Fruit fly (Drosophila melanogaster) whole organism, prepupa: ENCODE data around the gene CG14853.

Source experiments
- CG10631 ChIP-seq: fragments of 200-800 bp; sonication (Bioruptor generic); optimal IDR thresholded peaks from 2 replicates; lab custom pipeline; 2016; ENCODE audit warnings: missing biosample characterization, missing genetic modification characterization
- CG10669 ChIP-seq: fragments of 200-800 bp; sonication (Bioruptor generic); optimal IDR thresholded peaks from 3 replicates; lab custom pipeline; 2018; ENCODE audit warnings: missing biosample characterization, mild to moderate bottlenecking, missing genetic modification characterization, moderate library complexity
- CG11762 ChIP-seq: fragments of 200-800 bp; sonication (Bioruptor generic); optimal IDR thresholded peaks from 3 replicates; lab custom pipeline; 2016; ENCODE audit warnings: missing biosample characterization, missing genetic modification characterization; ENCODE audit not compliant: insufficient read depth
- CG11902 ChIP-seq: fragments of 200-800 bp; sonication (Bioruptor generic); optimal IDR thresholded peaks from 3 replicates; lab custom pipeline; 2016; ENCODE audit warnings: missing biosample characterization, missing genetic modification characterization
- CG15336 ChIP-seq: fragments of 200-800 bp; sonication (Bioruptor generic); IDR thresholded peaks from 2 replicates; pipeline ENCODE4 v1.3.6; 2022; ENCODE audit warnings: missing biosample characterization, missing genetic modification characterization
- CG16779 ChIP-seq: fragments of 200-800 bp; sonication (Bioruptor generic); optimal IDR thresholded peaks from 3 replicates; lab custom pipeline; 2017; ENCODE audit warnings: missing biosample characterization, mild to moderate bottlenecking, missing genetic modification characterization
- CG3032 ChIP-seq: fragments of 200-800 bp; optimal IDR thresholded peaks from 2 replicates; lab custom pipeline; 2019; ENCODE audit warnings: missing biosample characterization, mild to moderate bottlenecking, missing genetic modification characterization, moderate library complexity
- CG32006 ChIP-seq: fragments of 200-800 bp; sonication (Bioruptor generic); optimal IDR thresholded peaks from 3 replicates; lab custom pipeline; 2017; ENCODE audit warnings: missing biosample characterization, mild to moderate bottlenecking, missing genetic modification characterization
- CG34406 ChIP-seq: fragments of 200-800 bp; sonication (Bioruptor generic); optimal IDR thresholded peaks from 3 replicates; lab custom pipeline; 2016; ENCODE audit warnings: missing biosample characterization, missing genetic modification characterization
- CG3919 ChIP-seq: fragments of 200-800 bp; sonication (Bioruptor generic); optimal IDR thresholded peaks from 3 replicates; lab custom pipeline; 2016; ENCODE audit warnings: missing biosample characterization, missing genetic modification characterization
- CG6163 ChIP-seq: fragments of 200-800 bp; sonication (Bioruptor generic); IDR thresholded peaks from 3 replicates; pipeline ENCODE4 v1.3.6; 2022; ENCODE audit warnings: missing biosample characterization, missing genetic modification characterization
- CG6276 ChIP-seq: fragments of 200-800 bp; sonication (Bioruptor generic); optimal IDR thresholded peaks from 2 replicates; lab custom pipeline; 2017; ENCODE audit warnings: missing biosample characterization, mild to moderate bottlenecking, missing genetic modification characterization
- CG6808 ChIP-seq: fragments of 200-800 bp; sonication (Bioruptor generic); optimal IDR thresholded peaks from 3 replicates; lab custom pipeline; 2017; ENCODE audit warnings: missing biosample characterization, missing genetic modification characterization, mild to moderate bottlenecking, moderate library complexity, missing genetic modification reagents
- CG6854 ChIP-seq: fragments of 200-800 bp; sonication (Bioruptor generic); optimal IDR thresholded peaks from 2 replicates; lab custom pipeline; 2017; ENCODE audit warnings: missing biosample characterization, mild to moderate bottlenecking, missing genetic modification characterization
- CG7368 ChIP-seq: fragments of 200-800 bp; sonication (Bioruptor generic); optimal IDR thresholded peaks from 3 replicates; lab custom pipeline; 2016; ENCODE audit warnings: missing biosample characterization, missing genetic modification characterization
- CG8119 ChIP-seq: fragments of 200-800 bp; sonication (Bioruptor generic); IDR thresholded peaks from 3 replicates; pipeline ENCODE4 v1.3.6; 2022; ENCODE audit warnings: missing biosample characterization, missing genetic modification characterization
- CG8319 ChIP-seq: fragments of 200-800 bp; sonication (Bioruptor generic); optimal IDR thresholded peaks from 3 replicates; lab custom pipeline; 2016; ENCODE audit warnings: missing biosample characterization, missing genetic modification characterization
- CG8632 ChIP-seq: fragments of 200-800 bp; sonication (Bioruptor generic); optimal IDR thresholded peaks from 3 replicates; lab custom pipeline; 2016; ENCODE audit warnings: missing biosample characterization, missing genetic modification characterization
- CG9139 ChIP-seq: fragments of 200-800 bp; sonication (Bioruptor generic); optimal IDR thresholded peaks from 3 replicates; lab custom pipeline; 2017; ENCODE audit warnings: missing biosample characterization, mild to moderate bottlenecking, missing genetic modification characterization
- Eip78C ChIP-seq: fragments of 200-800 bp; sonication (Bioruptor generic); peaks from one replicate; lab custom pipeline; 2016; ENCODE audit warnings: missing biosample characterization, missing genetic modification characterization
- Gug ChIP-seq: fragments of 200-800 bp; sonication (Bioruptor generic); IDR thresholded peaks from 2 replicates; pipeline ENCODE4 v1.3.6; 2022; ENCODE audit warnings: missing biosample characterization, missing genetic modification characterization
- Hr4 ChIP-seq: fragments of 200-800 bp; sonication (Bioruptor generic); optimal IDR thresholded peaks from 3 replicates; lab custom pipeline; 2016; ENCODE audit warnings: missing biosample characterization, missing genetic modification characterization
- Lpt ChIP-seq: fragments of 200-800 bp; sonication (Bioruptor generic); optimal IDR thresholded peaks from 3 replicates; lab custom pipeline; 2016; ENCODE audit warnings: missing biosample characterization, missing genetic modification characterization
- Met ChIP-seq: fragments of 200-800 bp; sonication (Bioruptor generic); optimal IDR thresholded peaks from 3 replicates; lab custom pipeline; 2016; ENCODE audit warnings: missing biosample characterization, missing genetic modification characterization
- OdsH ChIP-seq: fragments of 200-800 bp; sonication (Bioruptor generic); optimal IDR thresholded peaks from 3 replicates; lab custom pipeline; 2016; ENCODE audit warnings: missing biosample characterization, missing genetic modification characterization
- achi ChIP-seq: fragments of 200-800 bp; sonication (Bioruptor generic); optimal IDR thresholded peaks from 3 replicates; lab custom pipeline; 2016; ENCODE audit warnings: missing biosample characterization, missing genetic modification characterization
- acj6 ChIP-seq: fragments of 200-800 bp; sonication (Bioruptor generic); optimal IDR thresholded peaks from 3 replicates; lab custom pipeline; 2016; ENCODE audit warnings: missing biosample characterization, missing genetic modification characterization
- dac ChIP-seq: fragments of 200-800 bp; sonication (Bioruptor generic); optimal IDR thresholded peaks from 2 replicates; lab custom pipeline; 2017; ENCODE audit warnings: missing biosample characterization, mild to moderate bottlenecking, missing genetic modification characterization
- dsx ChIP-seq: fragments of 200-800 bp; optimal IDR thresholded peaks from 3 replicates; lab custom pipeline; 2019; ENCODE audit warnings: missing biosample characterization, mild to moderate bottlenecking, missing genetic modification characterization, moderate library complexity; ENCODE audit not compliant: poor library complexity, severe bottlenecking
- eg ChIP-seq: fragments of 200-800 bp; sonication (Bioruptor generic); IDR thresholded peaks from 3 replicates; pipeline ENCODE4 v1.3.6; 2022; ENCODE audit warnings: missing biosample characterization, missing genetic modification characterization
- fd85E ChIP-seq: fragments of 200-800 bp; sonication (Bioruptor generic); optimal IDR thresholded peaks from 3 replicates; lab custom pipeline; 2016; ENCODE audit warnings: missing biosample characterization, missing genetic modification characterization
- fkh ChIP-seq: fragments of 200-800 bp; sonication (Bioruptor generic); optimal IDR thresholded peaks from 3 replicates; lab custom pipeline; 2017; ENCODE audit warnings: missing biosample characterization, mild to moderate bottlenecking, missing genetic modification characterization, moderate library complexity
- lz ChIP-seq: fragments of 200-800 bp; sonication (Bioruptor generic); optimal IDR thresholded peaks from 3 replicates; lab custom pipeline; 2016; ENCODE audit warnings: missing biosample characterization, missing genetic modification characterization
- net ChIP-seq: fragments of 200-800 bp; sonication (Bioruptor generic); optimal IDR thresholded peaks from 3 replicates; lab custom pipeline; 2016; ENCODE audit warnings: missing biosample characterization, missing genetic modification characterization
- pdm3 ChIP-seq: fragments of 200-800 bp; sonication (Bioruptor generic); optimal IDR thresholded peaks from 3 replicates; lab custom pipeline; 2016; ENCODE audit warnings: missing biosample characterization, missing genetic modification characterization
- salr ChIP-seq, 2 experiments: fragments of 200-800 bp; sonication (Bioruptor generic); optimal IDR thresholded peaks; 3 replicates each; lab custom pipeline; 2016 to 2018; ENCODE audit warnings: missing biosample characterization in 2 of 2, missing genetic modification characterization in 2 of 2, mild to moderate bottlenecking in 1 of 2
- spab ChIP-seq: fragments of 200-800 bp; sonication (Bioruptor generic); optimal IDR thresholded peaks from 2 replicates; lab custom pipeline; 2017; ENCODE audit warnings: missing biosample characterization, mild to moderate bottlenecking, missing genetic modification characterization, missing genetic modification reagents
- ss ChIP-seq, 2 experiments: fragments of 200-800 bp; sonication (Bioruptor generic); optimal IDR thresholded peaks; 2 replicates in 1 of 2; 3 replicates in 1 of 2; lab custom pipeline; 2017 to 2018; ENCODE audit warnings: mild to moderate bottlenecking in 2 of 2, missing biosample characterization in 2 of 2, missing genetic modification characterization in 2 of 2, moderate library complexity in 1 of 2
- svp ChIP-seq: fragments of 200-800 bp; sonication (Bioruptor generic); peaks from one replicate; lab custom pipeline; 2016; ENCODE audit warnings: missing biosample characterization, missing genetic modification characterization
- topi ChIP-seq: fragments of 200-800 bp; sonication (Bioruptor generic); optimal IDR thresholded peaks from 3 replicates; lab custom pipeline; 2016; ENCODE audit warnings: missing biosample characterization, missing genetic modification characterization
- vri ChIP-seq: fragments of 200-800 bp; sonication (Bioruptor generic); optimal IDR thresholded peaks from 3 replicates; lab custom pipeline; 2016; ENCODE audit warnings: missing biosample characterization, mild to moderate bottlenecking, missing genetic modification characterization

CG14853 gene

dm6 chr3R:14586480-14587443 is 22.7 kb upstream of the CG14853 start:
- TF ChIP-seq CG3919 (GFP tag; lab: Kevin White, UChicago): no peak
- TF ChIP-seq salr (GFP tag; optimal IDR thresholded peaks at IDR 0.05; lab: Kevin White, UChicago): no peak
- no peak for TF ChIP-seq CG8632 (GFP tag; lab: Kevin White, UChicago)
- TF ChIP-seq achi (GFP tag; lab: Kevin White, UChicago): no peak
- TF ChIP-seq Eip78C (GFP tag; lab: Kevin White, UChicago): peak; percentile 61
- TF ChIP-seq fkh: no peak
- no peak for TF ChIP-seq CG11762 (GFP tag; lab: Kevin White, UChicago)
- TF ChIP-seq dac (GFP tag; lab: Kevin White, UChicago): no peak
- no peak for TF ChIP-seq CG10631 (GFP tag; lab: Kevin White, UChicago)
- TF ChIP-seq CG3032 (tag; lab: Kevin White, UChicago): peak; percentile 20
- TF ChIP-seq svp: peak; percentile 57
- TF ChIP-seq fd85E (GFP tag; lab: Kevin White, UChicago): no peak
- peak; percentile 20 for TF ChIP-seq dsx (GFP tag; lab: Kevin White, UChicago)
- TF ChIP-seq CG11902 (GFP tag; lab: Kevin White, UChicago): no peak
- TF ChIP-seq CG34406 (GFP tag; lab: Kevin White, UChicago): no peak
- no peak for TF ChIP-seq CG6854
- no peak for TF ChIP-seq Lpt (GFP tag; lab: Kevin White, UChicago)
- no peak for TF ChIP-seq Hr4 (GFP tag; lab: Kevin White, UChicago)
- TF ChIP-seq, all 60 proteins: peak for 4

dm6 chr3R:14589483-14589882 is 20.0 kb upstream of the CG14853 start:
- TF ChIP-seq CG10669 (GFP tag; lab: Kevin White, UChicago) (peak; percentile 29), net (GFP tag; lab: Kevin White, UChicago) (no peak), CG32006 (GFP tag; lab: Kevin White, UChicago) (peak; percentile 32), CG9139 (GFP tag; lab: Kevin White, UChicago) (no peak), CG3032 (tag; lab: Kevin White, UChicago) (no peak), Eip78C (GFP tag; lab: Kevin White, UChicago) (peak; percentile 74), svp (peak; percentile 25), salr (GFP tag; optimal IDR thresholded peaks at IDR 0.05; lab: Kevin White, UChicago) (no peak), CG8119 (GFP tag; lab: Robert Waterston, UW) (no peak; the same call in 2 of the 3 replicates), lz (GFP tag; lab: Kevin White, UChicago) (no peak), vri (no peak), Met (GFP tag; lab: Kevin White, UChicago) (no peak), acj6 (GFP tag; lab: Kevin White, UChicago) (peak; percentile 9), CG10631 (GFP tag; lab: Kevin White, UChicago) (no peak), CG8319 (GFP tag; lab: Kevin White, UChicago) (no peak), CG6163 (GFP tag; lab: Robert Waterston, UW) (0 out of 3 replicates have a peak, but pooled peaks have one; percentile 37), topi (no peak), CG15336 (GFP tag; lab: Robert Waterston, UW) (0 out of 2 replicates have a peak, but pooled peaks have one; percentile 33), achi (GFP tag; lab: Kevin White, UChicago) (peak; percentile 1), ss (GFP tag; optimal IDR thresholded peaks at IDR 0.05; lab: Kevin White, UChicago) (peak in 1 of 2 experiments; percentile 20), CG3919 (GFP tag; lab: Kevin White, UChicago) (peak; percentile 2), Gug (peak; percentile 25; the same call in 1 of the 2 replicates), pdm3 (GFP tag; lab: Kevin White, UChicago) (no peak), dsx (GFP tag; lab: Kevin White, UChicago) (peak; percentile 44), CG7368 (GFP tag; lab: Kevin White, UChicago) (no peak), CG6276 (GFP tag; lab: Kevin White, UChicago) (no peak), spab (peak; percentile 19), OdsH (no peak), CG6808 (GFP tag; lab: Kevin White, UChicago) (peak; percentile 5), Hr4 (GFP tag; lab: Kevin White, UChicago) (no peak), eg (no peak), CG16779 (tag; lab: Kevin White, UChicago) (no peak)
